Fruit fly (Drosophila melanogaster) whole organism, prepupa: Measurements from ENCODE around the gene Herp.
A peak's percentile ranks its signal among the peaks of the same experiment; 100 is the strongest.

ENCODE experiments used
- CG10669 ChIP-seq: fragments of 200-800 bp; sonication (Bioruptor generic); optimal IDR thresholded peaks from 3 replicates; lab custom pipeline; 2018; ENCODE audit warnings: missing biosample characterization, mild to moderate bottlenecking, missing genetic modification characterization, moderate library complexity
- CG11294 ChIP-seq: fragments of 200-800 bp; sonication (Bioruptor generic); IDR thresholded peaks from 2 replicates; pipeline ENCODE4 v1.3.6; 2022; ENCODE audit warnings: missing biosample characterization, missing genetic modification characterization
- CG11902 ChIP-seq: fragments of 200-800 bp; sonication (Bioruptor generic); optimal IDR thresholded peaks from 3 replicates; lab custom pipeline; 2016; ENCODE audit warnings: missing biosample characterization, missing genetic modification characterization
- CG15336 ChIP-seq: fragments of 200-800 bp; sonication (Bioruptor generic); IDR thresholded peaks from 2 replicates; pipeline ENCODE4 v1.3.6; 2022; ENCODE audit warnings: missing biosample characterization, missing genetic modification characterization
- CG1621 ChIP-seq: fragments of 200-800 bp; sonication (Bioruptor generic); optimal IDR thresholded peaks from 3 replicates; lab custom pipeline; 2018; ENCODE audit warnings: missing biosample characterization, mild to moderate bottlenecking, missing genetic modification characterization
- CG16779 ChIP-seq: fragments of 200-800 bp; sonication (Bioruptor generic); optimal IDR thresholded peaks from 3 replicates; lab custom pipeline; 2017; ENCODE audit warnings: missing biosample characterization, mild to moderate bottlenecking, missing genetic modification characterization
- CG3032 ChIP-seq: fragments of 200-800 bp; optimal IDR thresholded peaks from 2 replicates; lab custom pipeline; 2019; ENCODE audit warnings: missing biosample characterization, mild to moderate bottlenecking, missing genetic modification characterization, moderate library complexity
- CG32006 ChIP-seq: fragments of 200-800 bp; sonication (Bioruptor generic); optimal IDR thresholded peaks from 3 replicates; lab custom pipeline; 2017; ENCODE audit warnings: missing biosample characterization, mild to moderate bottlenecking, missing genetic modification characterization
- CG34406 ChIP-seq: fragments of 200-800 bp; sonication (Bioruptor generic); optimal IDR thresholded peaks from 3 replicates; lab custom pipeline; 2016; ENCODE audit warnings: missing biosample characterization, missing genetic modification characterization
- CG4318 ChIP-seq: fragments of 200-800 bp; sonication (Bioruptor generic); optimal IDR thresholded peaks from 3 replicates; lab custom pipeline; 2017; ENCODE audit warnings: missing biosample characterization, mild to moderate bottlenecking, missing genetic modification characterization
- CG6276 ChIP-seq: fragments of 200-800 bp; sonication (Bioruptor generic); optimal IDR thresholded peaks from 2 replicates; lab custom pipeline; 2017; ENCODE audit warnings: missing biosample characterization, mild to moderate bottlenecking, missing genetic modification characterization
- CG6792 ChIP-seq: fragments of 200-800 bp; sonication (Bioruptor generic); optimal IDR thresholded peaks from 3 replicates; lab custom pipeline; 2016; ENCODE audit warnings: missing biosample characterization, missing genetic modification characterization
- CG6808 ChIP-seq: fragments of 200-800 bp; sonication (Bioruptor generic); optimal IDR thresholded peaks from 3 replicates; lab custom pipeline; 2017; ENCODE audit warnings: missing biosample characterization, missing genetic modification characterization, mild to moderate bottlenecking, moderate library complexity, missing genetic modification reagents
- CG6854 ChIP-seq: fragments of 200-800 bp; sonication (Bioruptor generic); optimal IDR thresholded peaks from 2 replicates; lab custom pipeline; 2017; ENCODE audit warnings: missing biosample characterization, mild to moderate bottlenecking, missing genetic modification characterization
- CG8319 ChIP-seq: fragments of 200-800 bp; sonication (Bioruptor generic); optimal IDR thresholded peaks from 3 replicates; lab custom pipeline; 2016; ENCODE audit warnings: missing biosample characterization, missing genetic modification characterization
- CG9139 ChIP-seq: fragments of 200-800 bp; sonication (Bioruptor generic); optimal IDR thresholded peaks from 3 replicates; lab custom pipeline; 2017; ENCODE audit warnings: missing biosample characterization, mild to moderate bottlenecking, missing genetic modification characterization
- Eip75B ChIP-seq: fragments of 200-800 bp; sonication (Bioruptor generic); optimal IDR thresholded peaks from 3 replicates; lab custom pipeline; 2016; ENCODE audit warnings: missing biosample characterization, missing genetic modification characterization
- Eip78C ChIP-seq: fragments of 200-800 bp; sonication (Bioruptor generic); peaks from one replicate; lab custom pipeline; 2016; ENCODE audit warnings: missing biosample characterization, missing genetic modification characterization
- Eip93F ChIP-seq: fragments of 200-800 bp; sonication (Bioruptor generic); optimal IDR thresholded peaks from 2 replicates; lab custom pipeline; 2016; ENCODE audit warnings: missing biosample characterization, mild to moderate bottlenecking, missing genetic modification characterization
- Ets21C ChIP-seq: fragments of 200-800 bp; sonication (Bioruptor generic); optimal IDR thresholded peaks from 3 replicates; lab custom pipeline; 2016; ENCODE audit warnings: missing biosample characterization, missing genetic modification characterization
- Ets96B ChIP-seq: fragments of 200-800 bp; optimal IDR thresholded peaks from 2 replicates; lab custom pipeline; 2019; ENCODE audit warnings: missing biosample characterization, mild to moderate bottlenecking, missing genetic modification characterization, moderate library complexity
- Lpt ChIP-seq: fragments of 200-800 bp; sonication (Bioruptor generic); optimal IDR thresholded peaks from 3 replicates; lab custom pipeline; 2016; ENCODE audit warnings: missing biosample characterization, missing genetic modification characterization
- Met ChIP-seq: fragments of 200-800 bp; sonication (Bioruptor generic); optimal IDR thresholded peaks from 3 replicates; lab custom pipeline; 2016; ENCODE audit warnings: missing biosample characterization, missing genetic modification characterization
- OdsH ChIP-seq: fragments of 200-800 bp; sonication (Bioruptor generic); optimal IDR thresholded peaks from 3 replicates; lab custom pipeline; 2016; ENCODE audit warnings: missing biosample characterization, missing genetic modification characterization
- Smox ChIP-seq: fragments of 200-800 bp; sonication (Bioruptor generic); optimal IDR thresholded peaks from 3 replicates; lab custom pipeline; 2016; ENCODE audit warnings: missing biosample characterization, missing genetic modification characterization
- Sox102F ChIP-seq: fragments of 200-800 bp; sonication (Bioruptor generic); optimal IDR thresholded peaks from 2 replicates; lab custom pipeline; 2016; ENCODE audit warnings: missing biosample characterization, mild to moderate bottlenecking, missing genetic modification characterization
- Sox15 ChIP-seq: fragments of 200-800 bp; sonication (Bioruptor generic); optimal IDR thresholded peaks from 3 replicates; lab custom pipeline; 2016; ENCODE audit warnings: missing biosample characterization, missing genetic modification characterization
- acj6 ChIP-seq: fragments of 200-800 bp; sonication (Bioruptor generic); optimal IDR thresholded peaks from 3 replicates; lab custom pipeline; 2016; ENCODE audit warnings: missing biosample characterization, missing genetic modification characterization
- cyc ChIP-seq: fragments of 200-800 bp; sonication (Bioruptor generic); optimal IDR thresholded peaks from 3 replicates; lab custom pipeline; 2016; ENCODE audit warnings: missing biosample characterization, missing genetic modification characterization
- dac ChIP-seq: fragments of 200-800 bp; sonication (Bioruptor generic); optimal IDR thresholded peaks from 2 replicates; lab custom pipeline; 2017; ENCODE audit warnings: missing biosample characterization, mild to moderate bottlenecking, missing genetic modification characterization
- eg ChIP-seq: fragments of 200-800 bp; sonication (Bioruptor generic); IDR thresholded peaks from 3 replicates; pipeline ENCODE4 v1.3.6; 2022; ENCODE audit warnings: missing biosample characterization, missing genetic modification characterization
- esn ChIP-seq: fragments of 200-800 bp; sonication (Bioruptor generic); optimal IDR thresholded peaks from 2 replicates; lab custom pipeline; 2016; ENCODE audit warnings: missing biosample characterization, mild to moderate bottlenecking, missing genetic modification characterization, moderate library complexity
- fd59A ChIP-seq: fragments of 200-800 bp; sonication (Bioruptor generic); optimal IDR thresholded peaks from 2 replicates; lab custom pipeline; 2017; ENCODE audit warnings: missing biosample characterization, mild to moderate bottlenecking, missing genetic modification characterization, missing genetic modification reagents
- fkh ChIP-seq: fragments of 200-800 bp; sonication (Bioruptor generic); optimal IDR thresholded peaks from 3 replicates; lab custom pipeline; 2017; ENCODE audit warnings: missing biosample characterization, mild to moderate bottlenecking, missing genetic modification characterization, moderate library complexity
- lz ChIP-seq: fragments of 200-800 bp; sonication (Bioruptor generic); optimal IDR thresholded peaks from 3 replicates; lab custom pipeline; 2016; ENCODE audit warnings: missing biosample characterization, missing genetic modification characterization
- net ChIP-seq: fragments of 200-800 bp; sonication (Bioruptor generic); optimal IDR thresholded peaks from 3 replicates; lab custom pipeline; 2016; ENCODE audit warnings: missing biosample characterization, missing genetic modification characterization
- salr ChIP-seq, 2 experiments: fragments of 200-800 bp; sonication (Bioruptor generic); optimal IDR thresholded peaks; 3 replicates each; lab custom pipeline; 2016 to 2018; ENCODE audit warnings: missing biosample characterization in 2 of 2, missing genetic modification characterization in 2 of 2, mild to moderate bottlenecking in 1 of 2
- spab ChIP-seq: fragments of 200-800 bp; sonication (Bioruptor generic); optimal IDR thresholded peaks from 2 replicates; lab custom pipeline; 2017; ENCODE audit warnings: missing biosample characterization, mild to moderate bottlenecking, missing genetic modification characterization, missing genetic modification reagents
- ss ChIP-seq, 2 experiments: fragments of 200-800 bp; sonication (Bioruptor generic); optimal IDR thresholded peaks; 2 replicates in 1 of 2; 3 replicates in 1 of 2; lab custom pipeline; 2017 to 2018; ENCODE audit warnings: mild to moderate bottlenecking in 2 of 2, missing biosample characterization in 2 of 2, missing genetic modification characterization in 2 of 2, moderate library complexity in 1 of 2
- svp ChIP-seq: fragments of 200-800 bp; sonication (Bioruptor generic); peaks from one replicate; lab custom pipeline; 2016; ENCODE audit warnings: missing biosample characterization, missing genetic modification characterization
- topi ChIP-seq: fragments of 200-800 bp; sonication (Bioruptor generic); optimal IDR thresholded peaks from 3 replicates; lab custom pipeline; 2016; ENCODE audit warnings: missing biosample characterization, missing genetic modification characterization
- vri ChIP-seq: fragments of 200-800 bp; sonication (Bioruptor generic); optimal IDR thresholded peaks from 3 replicates; lab custom pipeline; 2016; ENCODE audit warnings: missing biosample characterization, mild to moderate bottlenecking, missing genetic modification characterization

The Herp gene

dm6 chr2L:7790448-7791355, 9.2 kb downstream of the Herp start, which contains the start of gene CG7149 (continued):
- TF ChIP-seq CG9139 (GFP tag; lab: Kevin White, UChicago) (no peak), acj6 (peak; percentile 34), svp (GFP tag; lab: Kevin White, UChicago) (peak; percentile 98), vri (GFP tag; lab: Kevin White, UChicago) (peak; percentile 94), CG6808 (GFP tag; lab: Kevin White, UChicago) (peak; percentile 33), fd59A (no peak), CG16779 (tag; lab: Kevin White, UChicago) (peak; percentile 52)
- TF ChIP-seq, all 60 proteins: peak for 27

- TF ChIP-seq acj6 (no peak), OdsH (no peak), Eip93F (GFP tag; lab: Kevin White, UChicago) (no peak), Ets21C (GFP tag; lab: Kevin White, UChicago) (no peak), CG6808 (GFP tag; lab: Kevin White, UChicago) (no peak), Lpt (GFP tag; lab: Kevin White, UChicago) (no peak), CG9139 (GFP tag; lab: Kevin White, UChicago) (no peak), CG3032 (tag; lab: Kevin White, UChicago) (no peak)
Observed at dm6 chr2L:7790081-7790447, 9.8 kb downstream of the Herp start.

- TF ChIP-seq CG11294 (GFP tag; lab: Robert Waterston, UW) (no peak), Eip75B (GFP tag; lab: Kevin White, UChicago) (no peak), Eip78C (GFP tag; lab: Kevin White, UChicago) (no peak), Ets96B (tag; lab: Kevin White, UChicago) (no peak), CG6276 (GFP tag; lab: Kevin White, UChicago) (peak; percentile 57), spab (GFP tag; lab: Kevin White, UChicago) (no peak), svp (GFP tag; lab: Kevin White, UChicago) (peak; percentile 19), ss (GFP tag; optimal IDR thresholded peaks at IDR 0.05; lab: Kevin White, UChicago) (no peak), Sox102F (GFP tag; lab: Kevin White, UChicago) (no peak), CG6808 (GFP tag; lab: Kevin White, UChicago) (peak; percentile 18), esn (GFP tag; lab: Kevin White, UChicago) (no peak), Sox15 (GFP tag; lab: Kevin White, UChicago) (no peak), lz (no peak), fkh (GFP tag; lab: Kevin White, UChicago) (peak; percentile 5)
Observed at dm6 chr2L:7788952-7789466, 10.8 kb downstream of the Herp start.

dm6 chr2L:7782788-7783401, 17.0 kb downstream of the Herp start, which contains the start of gene Brd7-9:
Gene Brd7-9 (plus strand): TSS chr2L:7782865.
- TF ChIP-seq CG9139 (GFP tag; lab: Kevin White, UChicago) (no peak), CG32006 (GFP tag; lab: Kevin White, UChicago) (peak; percentile 77), Eip78C (GFP tag; lab: Kevin White, UChicago) (peak; percentile 94), topi (GFP tag; lab: Kevin White, UChicago) (peak; percentile 77), eg (GFP tag; lab: Robert Waterston, UW) (peak; percentile 92), CG1621 (tag; lab: Kevin White, UChicago) (peak; percentile 36), CG34406 (GFP tag; lab: Kevin White, UChicago) (peak; percentile 67), net (GFP tag; lab: Kevin White, UChicago) (peak; percentile 87), Smox (GFP tag; lab: Kevin White, UChicago) (peak; percentile 76), CG8319 (peak; percentile 18), CG11902 (GFP tag; lab: Kevin White, UChicago) (peak; percentile 40), Met (peak; percentile 86), dac (GFP tag; lab: Kevin White, UChicago) (no peak), cyc (GFP tag; lab: Kevin White, UChicago) (peak; percentile 70), CG6854 (GFP tag; lab: Kevin White, UChicago) (no peak), Ets96B (tag; lab: Kevin White, UChicago) (peak; percentile 72), svp (GFP tag; lab: Kevin White, UChicago) (peak; percentile 85), CG6792 (peak; percentile 67), CG15336 (GFP tag; lab: Robert Waterston, UW) (peak; percentile 93), CG3032 (tag; lab: Kevin White, UChicago) (peak; percentile 62), CG4318 (GFP tag; lab: Kevin White, UChicago) (peak; percentile 3), salr (GFP tag; optimal IDR thresholded peaks at IDR 0.05; lab: Kevin White, UChicago) (peak in 1 of 2 experiments; percentile 28), CG10669 (GFP tag; lab: Kevin White, UChicago) (peak; percentile 75)
